Worm (Caenorhabditis elegans): ENCODE results near the gene F36H1.11.

F36H1.11 gene

DNA sequence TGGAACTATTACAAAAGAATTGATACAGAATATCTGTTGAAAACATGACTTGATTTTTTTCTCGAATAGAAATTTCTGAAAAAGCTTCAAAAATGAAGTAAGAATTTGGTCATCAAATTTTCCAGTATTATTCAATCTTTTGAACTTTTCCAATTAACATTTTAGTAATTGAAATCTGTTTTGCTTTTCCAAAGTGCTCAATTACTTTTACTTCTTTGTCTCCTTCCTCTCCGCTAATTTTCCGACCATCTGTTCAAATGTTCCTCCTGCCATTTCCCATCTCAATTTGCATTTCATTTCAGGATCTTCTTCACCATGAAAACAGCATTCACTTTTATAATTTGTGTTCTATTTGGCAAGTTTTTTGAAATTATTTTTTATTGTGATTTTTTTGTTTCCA lies at the start of gene F36H1.11:
Gene F36H1.11, plus strand, starts transcription at position 301 of the 400 bp plus-strand sequence.
- TF ChIP-seq saeg-2 (GFP tag; IDR thresholded peaks at IDR 0.05) (no peak), F37D6.2 (tag; optimal IDR thresholded peaks at IDR 0.05) (no peak), attf-4 (tag; optimal IDR thresholded peaks at IDR 0.05) (no peak), lir-3 (tag; optimal IDR thresholded peaks at IDR 0.05) (no peak), php-3 (GFP tag; IDR thresholded peaks at IDR 0.05) (no peak), lin-1 (GFP tag; IDR thresholded peaks at IDR 0.05) (no peak), fkh-10 (GFP tag; optimal IDR thresholded peaks at IDR 0.05) (no peak), F26F4.8 (GFP tag; conservative IDR thresholded peaks at IDR 0.05) (no peak), duxl-1 (tag; optimal IDR thresholded peaks at IDR 0.05; ENCODE audit: poor library complexity) (no peak), nhr-10 (tag; optimal IDR thresholded peaks at IDR 0.05) (no peak), madf-9 (GFP tag; conservative IDR thresholded peaks at IDR 0.05) (no peak), ama-1 (optimal IDR thresholded peaks at IDR 0.05) (no peak), arid-1 (GFP tag; conservative IDR thresholded peaks at IDR 0.05) (no peak), daf-19 (GFP tag; conservative IDR thresholded peaks at IDR 0.05) (no peak), mep-1 (tag; optimal IDR thresholded peaks at IDR 0.05) (no peak), dve-1 (tag; optimal IDR thresholded peaks at IDR 0.05; ENCODE audit: insufficient read depth) (no peak)

DNA sequence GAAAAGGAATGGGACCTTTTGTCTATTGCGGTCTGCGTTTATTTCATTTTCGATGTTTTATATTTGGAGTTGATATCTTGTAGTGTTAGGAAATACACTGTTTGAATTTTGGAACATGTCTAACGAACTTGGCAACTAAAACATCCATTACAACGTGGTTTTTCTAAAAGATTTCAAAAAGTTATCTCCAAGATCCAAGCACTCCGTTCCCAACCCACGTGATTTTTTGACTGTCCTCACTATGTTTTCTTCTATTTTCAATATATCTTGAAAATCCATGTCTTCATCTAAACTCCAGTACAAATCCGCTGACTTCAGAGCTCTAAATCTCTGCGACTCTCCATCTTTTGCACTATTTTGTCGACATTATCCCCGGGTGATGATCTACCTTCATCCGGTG lies 47.4 kb upstream of the F36H1.11 start, which contains the start of gene F13H10.9:
Gene F13H10.9, plus strand, starts transcription at position 301 of the 400 bp plus-strand sequence.
- TF ChIP-seq ceh-32 (tag; optimal IDR thresholded peaks at IDR 0.05; ENCODE audit: poor library complexity), result no peak
- no peak for TF ChIP-seq tra-1 (GFP tag; IDR thresholded peaks at IDR 0.05)
- no peak for TF ChIP-seq nhr-237 (tag; optimal IDR thresholded peaks at IDR 0.05)
- no peak for TF ChIP-seq nhr-48 (tag; optimal IDR thresholded peaks at IDR 0.05)
- no peak for TF ChIP-seq snpc-1.2 (GFP tag; IDR thresholded peaks at IDR 0.05)
- TF ChIP-seq ceh-20 (GFP tag; IDR thresholded peaks at IDR 0.05), result no peak
- TF ChIP-seq nhr-111 (GFP tag; optimal IDR thresholded peaks at IDR 0.05), result no peak
- no peak for TF ChIP-seq hif-1 (tag; optimal IDR thresholded peaks at IDR 0.05)

- TF ChIP-seq madf-9 (GFP tag; conservative IDR thresholded peaks at IDR 0.05) (no peak), mep-1 (tag; optimal IDR thresholded peaks at IDR 0.05) (no peak), Y105C5A.15 (GFP tag; IDR thresholded peaks at IDR 0.05) (no peak), madf-5 (GFP tag; IDR thresholded peaks at IDR 0.05) (no peak), Y75B8A.6 (GFP tag; IDR thresholded peaks at IDR 0.05) (no peak), nhr-6 (tag; optimal IDR thresholded peaks at IDR 0.05) (no peak), ztf-7 (tag; optimal IDR thresholded peaks at IDR 0.05) (no peak), ama-1 (optimal IDR thresholded peaks at IDR 0.05) (no peak), zip-11 (GFP tag; IDR thresholded peaks at IDR 0.05) (no peak), spr-3 (GFP tag; optimal IDR thresholded peaks at IDR 0.05) (no peak), ceh-44 (GFP tag; IDR thresholded peaks at IDR 0.05) (no peak), lim-7 (GFP tag; IDR thresholded peaks at IDR 0.05) (no peak), pha-4 (GFP tag; IDR thresholded peaks at IDR 0.05) (no peak), pha-4 (tag; optimal IDR thresholded peaks at IDR 0.05) (no peak), nhr-42 (GFP tag; IDR thresholded peaks at IDR 0.05) (no peak), F10B5.3 (tag; optimal IDR thresholded peaks at IDR 0.05) (no peak), ceh-82 (tag; optimal IDR thresholded peaks at IDR 0.05) (no peak), dve-1 (tag; optimal IDR thresholded peaks at IDR 0.05; ENCODE audit: insufficient read depth) (no peak), ceh-20 (GFP tag; IDR thresholded peaks at IDR 0.05) (no peak), nhr-111 (GFP tag; optimal IDR thresholded peaks at IDR 0.05) (no peak)
Measured at ce11 chrIV:11004273-11004672, 44.7 kb upstream of the F36H1.11 start, which contains the start of gene F13H10.1. Gene F13H10.1 (plus strand): TSS chrIV:11004573.

All from whole organism, L4 larva.